Fruit fly (Drosophila melanogaster) whole organism, embryonic: Measurements from ENCODE around the gene Gr98b.

Experiments
- Awh ChIP-seq: fragments of 200-800 bp; sonication (Bioruptor generic); IDR thresholded peaks from 2 replicates; pipeline ENCODE4, ENCODE4 v1.3.6; 2022; ENCODE audit warnings: missing biosample characterization, missing genetic modification characterization
- Bgb ChIP-seq: fragments of 200-800 bp; sonication (Bioruptor generic); IDR thresholded peaks from 2 replicates; pipeline ENCODE4 v1.3.6; 2022; ENCODE audit warnings: missing biosample characterization, missing genetic modification characterization; ENCODE audit not compliant: partially characterized antibody
- CG10147 ChIP-seq: fragments of 200-800 bp; sonication (Bioruptor generic); optimal IDR thresholded peaks from 2 replicates; lab custom pipeline; 2019; ENCODE audit warnings: missing biosample characterization, mild to moderate bottlenecking, missing genetic modification characterization, moderate library complexity
- CG10959 ChIP-seq: fragments of 200-800 bp; sonication (Bioruptor generic); IDR thresholded peaks from 2 replicates; pipeline ENCODE4 v1.3.6; 2022; ENCODE audit warnings: missing biosample characterization, missing genetic modification characterization
- CG11247 ChIP-seq: fragments of 200-800 bp; sonication (Bioruptor generic); IDR thresholded peaks from 2 replicates; pipeline ENCODE4 v1.3.6; 2022; ENCODE audit warnings: missing biosample characterization, missing genetic modification characterization
- CG11695 ChIP-seq: fragments of 200-800 bp; sonication (Bioruptor generic); IDR thresholded peaks from 3 replicates; pipeline ENCODE4 v1.3.6; 2022; ENCODE audit warnings: missing biosample characterization, missing genetic modification characterization
- CG11696 ChIP-seq: fragments of 200-800 bp; sonication (Bioruptor generic); IDR thresholded peaks from 2 replicates; pipeline ENCODE4 v1.3.6; 2022; ENCODE audit warnings: missing biosample characterization, missing genetic modification characterization
- CG15601 ChIP-seq: fragments of 200-800 bp; sonication (Bioruptor generic); optimal IDR thresholded peaks from 3 replicates; lab custom pipeline; 2019; ENCODE audit warnings: missing biosample characterization, mild to moderate bottlenecking, missing genetic modification characterization, moderate library complexity
- CG16813 ChIP-seq: fragments of 200-800 bp; sonication (Bioruptor generic); IDR thresholded peaks from 3 replicates; pipeline ENCODE4 v1.3.6; 2022; ENCODE audit warnings: missing biosample characterization, missing genetic modification characterization; ENCODE audit not compliant: partially characterized antibody
- CG17186 ChIP-seq: fragments of 200-800 bp; sonication (Bioruptor generic); optimal IDR thresholded peaks from 3 replicates; lab custom pipeline; 2017; ENCODE audit warnings: missing biosample characterization, missing genetic modification reagents, missing genetic modification characterization
- CG17359 ChIP-seq: fragments of 200-800 bp; sonication (Bioruptor generic); optimal IDR thresholded peaks from 3 replicates; lab custom pipeline; 2018; ENCODE audit warnings: missing biosample characterization, mild to moderate bottlenecking, missing genetic modification characterization, moderate library complexity
- CG17829 ChIP-seq: fragments of 200-800 bp; optimal IDR thresholded peaks from 2 replicates; lab custom pipeline; 2019; ENCODE audit warnings: missing biosample characterization, mild to moderate bottlenecking, missing genetic modification characterization, moderate library complexity
- CG2678 ChIP-seq: fragments of 200-800 bp; sonication (Bioruptor generic); optimal IDR thresholded peaks from 3 replicates; lab custom pipeline; 2019; ENCODE audit warnings: missing biosample characterization, mild to moderate bottlenecking, missing genetic modification characterization, moderate library complexity
- CG30403 ChIP-seq: fragments of 200-800 bp; sonication (Bioruptor generic); optimal IDR thresholded peaks from 3 replicates; lab custom pipeline; 2016; ENCODE audit warnings: missing biosample characterization, missing genetic modification characterization
- CG32772 ChIP-seq: fragments of 200-800 bp; sonication (Bioruptor generic); IDR thresholded peaks from 2 replicates; pipeline ENCODE4 v1.3.6; 2022; ENCODE audit warnings: missing biosample characterization, missing genetic modification characterization
- CG3838 ChIP-seq: fragments of 200-800 bp; sonication (Bioruptor generic); optimal IDR thresholded peaks from 3 replicates; lab custom pipeline; 2016; ENCODE audit warnings: missing biosample characterization, missing genetic modification characterization
- CG4404 ChIP-seq: fragments of 200-800 bp; sonication (Bioruptor generic); IDR thresholded peaks from 2 replicates; pipeline ENCODE4 v1.3.6; 2022; ENCODE audit warnings: missing biosample characterization, missing genetic modification characterization
- CG6175 ChIP-seq: fragments of 200-800 bp; sonication (Bioruptor generic); IDR thresholded peaks from 3 replicates; pipeline ENCODE4 v1.3.6; 2022; ENCODE audit warnings: missing biosample characterization, missing genetic modification characterization
- CG8765 ChIP-seq: fragments of 200-800 bp; sonication (Bioruptor generic); IDR thresholded peaks from 2 replicates; pipeline ENCODE4 v1.3.6; 2022; ENCODE audit warnings: missing biosample characterization, missing genetic modification characterization
- CG9932 ChIP-seq: fragments of 200-800 bp; sonication (Bioruptor generic); IDR thresholded peaks from 2 replicates; pipeline ENCODE4 v1.3.6; 2022; ENCODE audit warnings: missing biosample characterization, missing genetic modification characterization
- Deaf1 ChIP-seq: fragments of 200-800 bp; optimal IDR thresholded peaks from 3 replicates; lab custom pipeline; 2019; ENCODE audit warnings: missing biosample characterization, mild to moderate bottlenecking, missing genetic modification characterization, moderate library complexity
- Drgx ChIP-seq: fragments of 200-800 bp; sonication (Bioruptor generic); IDR thresholded peaks from 2 replicates; pipeline ENCODE4 v1.3.6; 2022; ENCODE audit warnings: missing biosample characterization, missing genetic modification characterization
- Eip74EF ChIP-seq, 2 experiments: fragments of 200-800 bp in 1 of 2; fragments of >200 bp in 1 of 2; sonication (Bioruptor generic) in 1 of 2; optimal IDR thresholded peaks; 2 replicates each; lab custom pipeline; 2017 to 2019; ENCODE audit warnings: missing biosample characterization in 2 of 2, missing genetic modification characterization in 2 of 2, mild to moderate bottlenecking in 1 of 2, moderate library complexity in 1 of 2
- Ets97D ChIP-seq: fragments of 200-800 bp; sonication (Bioruptor generic); optimal IDR thresholded peaks from 3 replicates; lab custom pipeline; 2016; ENCODE audit warnings: missing biosample characterization, missing genetic modification characterization
- Fer1 ChIP-seq: fragments of 200-800 bp; sonication (Bioruptor generic); optimal IDR thresholded peaks from 2 replicates; lab custom pipeline; 2017; ENCODE audit warnings: missing biosample characterization, mild to moderate bottlenecking, missing genetic modification characterization
- HmgZ ChIP-seq: fragments of 200-800 bp; sonication (Bioruptor generic); optimal IDR thresholded peaks from 2 replicates; lab custom pipeline; 2018; ENCODE audit warnings: missing biosample characterization, mild to moderate bottlenecking, missing genetic modification characterization
- Hmx ChIP-seq: fragments of 200-800 bp; sonication (Bioruptor generic); optimal IDR thresholded peaks from 2 replicates; lab custom pipeline; 2016; ENCODE audit warnings: missing biosample characterization, missing genetic modification characterization
- MBD-R2 ChIP-seq: fragments of 200-800 bp; sonication (Bioruptor generic); IDR thresholded peaks from 2 replicates; pipeline ENCODE4 v1.3.6; 2022; ENCODE audit warnings: missing biosample characterization, missing genetic modification characterization
- PHDP ChIP-seq: fragments of 200-800 bp; sonication (Bioruptor generic); optimal IDR thresholded peaks from 3 replicates; lab custom pipeline; 2018; ENCODE audit warnings: missing biosample characterization, mild to moderate bottlenecking, missing genetic modification characterization, moderate library complexity
- Sox102F ChIP-seq: fragments of 200-800 bp; sonication (Bioruptor generic); optimal IDR thresholded peaks from 2 replicates; lab custom pipeline; 2018; ENCODE audit warnings: missing biosample characterization, mild to moderate bottlenecking, missing genetic modification characterization, moderate library complexity
- Sry-β ChIP-seq: fragments of 200-800 bp; sonication (Bioruptor generic); optimal IDR thresholded peaks from 2 replicates; lab custom pipeline; 2018; ENCODE audit warnings: missing biosample characterization, mild to moderate bottlenecking, missing genetic modification characterization, moderate library complexity
- ap ChIP-seq: fragments of 200-800 bp; sonication (Bioruptor generic); IDR thresholded peaks from 2 replicates; pipeline ENCODE4 v1.3.6; 2022; ENCODE audit warnings: missing biosample characterization, missing genetic modification characterization
- bbx ChIP-seq: fragments of 200-800 bp; sonication (Bioruptor generic); IDR thresholded peaks from 2 replicates; pipeline ENCODE4 v1.3.6; 2022; ENCODE audit warnings: missing biosample characterization, missing genetic modification characterization; ENCODE audit not compliant: partially characterized antibody
- cg ChIP-seq: fragments of 200-800 bp; sonication (Bioruptor generic); optimal IDR thresholded peaks from 3 replicates; lab custom pipeline; 2019; ENCODE audit warnings: missing biosample characterization, mild to moderate bottlenecking, missing genetic modification characterization, moderate library complexity
- da ChIP-seq: fragments of 200-800 bp; sonication (Bioruptor generic); optimal IDR thresholded peaks from 2 replicates; lab custom pipeline; 2016; ENCODE audit warnings: missing biosample characterization, missing genetic modification characterization
- gcm2 ChIP-seq: fragments of 200-800 bp; sonication (Bioruptor generic); optimal IDR thresholded peaks from 2 replicates; lab custom pipeline; 2016; ENCODE audit warnings: missing biosample characterization, missing genetic modification characterization
- grau ChIP-seq: fragments of 200-800 bp; optimal IDR thresholded peaks from 3 replicates; lab custom pipeline; 2019; ENCODE audit warnings: missing biosample characterization, mild to moderate bottlenecking, missing genetic modification characterization, moderate library complexity
- gsb-n ChIP-seq: fragments of 200-800 bp; sonication (Bioruptor generic); optimal IDR thresholded peaks from 3 replicates; lab custom pipeline; 2018; ENCODE audit warnings: missing biosample characterization, mild to moderate bottlenecking, missing genetic modification characterization
- her ChIP-seq: fragments of 200-800 bp; sonication (Bioruptor generic); optimal IDR thresholded peaks from 2 replicates; lab custom pipeline; 2016; ENCODE audit warnings: missing biosample characterization, missing genetic modification characterization
- insv ChIP-seq, 2 experiments: fragments of 200-800 bp; sonication (Bioruptor generic); optimal IDR thresholded peaks; 3 replicates each; lab custom pipeline; 2016 to 2018; ENCODE audit warnings: missing biosample characterization in 2 of 2, missing genetic modification characterization in 2 of 2
- jumu ChIP-seq: fragments of 200-800 bp; sonication (Bioruptor generic); optimal IDR thresholded peaks from 3 replicates; lab custom pipeline; 2016; ENCODE audit warnings: missing biosample characterization, missing genetic modification characterization
- lola ChIP-seq, 3 experiments: fragments of >200 bp in 2 of 3; fragments of 200-800 bp in 1 of 3; sonication (Bioruptor generic) in 1 of 3; optimal IDR thresholded peaks; 2 replicates each; lab custom pipeline; 2017 to 2019; ENCODE audit warnings: missing biosample characterization in 3 of 3, missing genetic modification characterization in 3 of 3, mild to moderate bottlenecking in 1 of 3, moderate library complexity in 1 of 3
- nerfin-2 ChIP-seq: fragments of 200-800 bp; sonication (Bioruptor generic); IDR thresholded peaks from 2 replicates; pipeline ENCODE4 v1.3.6; 2022; ENCODE audit warnings: missing biosample characterization, missing genetic modification characterization; ENCODE audit not compliant: partially characterized antibody
- pb ChIP-seq: fragments of 200-800 bp; sonication (Bioruptor generic); optimal IDR thresholded peaks from 3 replicates; lab custom pipeline; 2016; ENCODE audit warnings: missing biosample characterization, missing genetic modification characterization
- pfk ChIP-seq: fragments of 200-800 bp; sonication (Bioruptor generic); optimal IDR thresholded peaks from 2 replicates; lab custom pipeline; 2018; ENCODE audit warnings: missing biosample characterization, mild to moderate bottlenecking, missing genetic modification characterization, moderate library complexity
- pnt ChIP-seq: fragments of 200-800 bp; sonication (Bioruptor generic); optimal IDR thresholded peaks from 3 replicates; lab custom pipeline; 2016; ENCODE audit warnings: missing biosample characterization, missing genetic modification characterization
- psq ChIP-seq: fragments of 200-800 bp; sonication (Bioruptor generic); optimal IDR thresholded peaks from 2 replicates; lab custom pipeline; 2017; ENCODE audit warnings: missing biosample characterization, missing genetic modification characterization
- shn ChIP-seq: fragments of 200-800 bp; sonication (Bioruptor generic); optimal IDR thresholded peaks from 3 replicates; lab custom pipeline; 2016; ENCODE audit warnings: missing biosample characterization, missing genetic modification characterization
- tin ChIP-seq: fragments of 200-800 bp; sonication (Bioruptor generic); optimal IDR thresholded peaks from 3 replicates; lab custom pipeline; 2016; ENCODE audit warnings: missing biosample characterization, missing genetic modification characterization
- zfh2 ChIP-seq: fragments of 200-800 bp; sonication (Bioruptor generic); optimal IDR thresholded peaks from 2 replicates; lab custom pipeline; 2016; ENCODE audit warnings: missing biosample characterization, missing genetic modification characterization

Gr98b gene

dm6 chr3R:27554964-27555363, 12.7 kb downstream of the Gr98b start (continued):
- peak; percentile 68 for TF ChIP-seq CG11247 (GFP tag; lab: Robert Waterston, UW)
- TF ChIP-seq CG17186 (GFP tag; lab: Kevin White, UChicago) = peak; percentile 15
- no peak for TF ChIP-seq Hmx (GFP tag; lab: Kevin White, UChicago)
- peak; percentile 87 for TF ChIP-seq CG2678 (tag; lab: Kevin White, UChicago)
- peak; percentile 90 for TF ChIP-seq CG17359 (tag; lab: Kevin White, UChicago)
- no peak for TF ChIP-seq nerfin-2 (GFP tag; lab: Robert Waterston, UW)
- TF ChIP-seq her = peak; percentile 34
- peak; percentile 56 for TF ChIP-seq shn (GFP tag; lab: Kevin White, UChicago)
- peak; percentile 91 for TF ChIP-seq Sox102F (GFP tag; lab: Kevin White, UChicago)
- no peak for TF ChIP-seq da (GFP tag; lab: Kevin White, UChicago)
- TF ChIP-seq Fer1 (GFP tag; lab: Kevin White, UChicago) = peak; percentile 74
- peak in 1 of 2 experiments; percentile 76 for TF ChIP-seq Eip74EF (GFP tag; optimal IDR thresholded peaks at IDR 0.05; lab: Kevin White, UChicago)
- peak; percentile 80 for TF ChIP-seq CG30403 (GFP tag; lab: Kevin White, UChicago)
- TF ChIP-seq zfh2 (GFP tag; lab: Kevin White, UChicago) = no peak
- TF ChIP-seq Drgx (GFP tag; lab: Robert Waterston, UW) = peak; percentile 92
- TF ChIP-seq CG3838 (GFP tag; lab: Kevin White, UChicago) = peak; percentile 32
- TF ChIP-seq CG11695 = peak; percentile 79; the same call in 2 of the 3 replicates
- TF ChIP-seq CG17829 = peak; percentile 80
- TF ChIP-seq gcm2 (GFP tag; lab: Kevin White, UChicago) = peak; percentile 48
- peak; percentile 74 for TF ChIP-seq CG15601 (tag; lab: Kevin White, UChicago)
- no peak for TF ChIP-seq Sry-β (GFP tag; lab: Kevin White, UChicago)
- TF ChIP-seq CG10147 (GFP tag; lab: Kevin White, UChicago) = peak; percentile 63
- peak; percentile 81 for TF ChIP-seq pnt
- TF ChIP-seq psq (GFP tag; lab: Kevin White, UChicago) = peak; percentile 58
- no peak for TF ChIP-seq Deaf1
- TF ChIP-seq CG10959 = peak; percentile 84
- peak; percentile 40; the same call in 1 of the 2 replicates for TF ChIP-seq CG8765 (GFP tag; lab: Robert Waterston, UW)
- TF ChIP-seq insv (GFP tag; optimal IDR thresholded peaks at IDR 0.05; lab: Kevin White, UChicago) = no peak
- peak; percentile 55 for TF ChIP-seq CG9932
- no peak for TF ChIP-seq bbx (GFP tag; lab: Robert Waterston, UW)
- peak; percentile 86 for TF ChIP-seq tin (GFP tag; lab: Kevin White, UChicago)
- peak; percentile 90 for TF ChIP-seq Awh
- no peak for TF ChIP-seq pfk
- peak; percentile 79 for TF ChIP-seq ap (GFP tag; lab: Robert Waterston, UW)
- TF ChIP-seq cg (GFP tag; lab: Kevin White, UChicago) = no peak
- no peak for TF ChIP-seq Bgb (GFP tag; lab: Robert Waterston, UW)
- peak; percentile 83 for TF ChIP-seq CG32772
- TF ChIP-seq lola (GFP tag; optimal IDR thresholded peaks at IDR 0.05; lab: Kevin White, UChicago) = peak in 1 of 3 experiments; percentile 73
- peak; percentile 86 for TF ChIP-seq PHDP (tag; lab: Kevin White, UChicago)
- TF ChIP-seq CG6175 = no peak
- no peak for TF ChIP-seq CG16813
- TF ChIP-seq grau = peak; percentile 82
- TF ChIP-seq jumu (GFP tag; lab: Kevin White, UChicago) = peak; percentile 55
- peak; percentile 68 for TF ChIP-seq HmgZ (tag; lab: Kevin White, UChicago)
- TF ChIP-seq Ets97D (GFP tag; lab: Kevin White, UChicago) = peak; percentile 1
- 0 out of 2 replicates have a peak, but pooled peaks have one; percentile 40 for TF ChIP-seq CG11696 (GFP tag; lab: Robert Waterston, UW)
- peak; percentile 56; the same call in 1 of the 2 replicates for TF ChIP-seq CG4404
- peak; percentile 79 for TF ChIP-seq gsb-n (tag; lab: Kevin White, UChicago)
- TF ChIP-seq pb = peak; percentile 27
- TF ChIP-seq MBD-R2 = peak; percentile 35; the same call in 1 of the 2 replicates
